Fruit fly (Drosophila melanogaster) whole organism, wandering third instar larva: ENCODE data around the gene Cog2.

Experiments
- Abd-B ChIP-seq: fragments of >200 bp; optimal IDR thresholded peaks from 2 replicates; lab custom pipeline; 2017; ENCODE audit warnings: missing biosample characterization, missing genetic modification characterization
- CG32264 ChIP-seq: fragments of 200-800 bp; sonication (Bioruptor generic); optimal IDR thresholded peaks from 2 replicates; lab custom pipeline; 2016; ENCODE audit warnings: missing biosample characterization, missing genetic modification characterization
- CG9705 ChIP-seq: fragments of 200-800 bp; sonication (Bioruptor generic); optimal IDR thresholded peaks from 2 replicates; lab custom pipeline; 2018; ENCODE audit warnings: missing biosample characterization, mild to moderate bottlenecking, missing genetic modification characterization
- CrebA ChIP-seq: fragments of 200-800 bp; sonication (Bioruptor generic); optimal IDR thresholded peaks from 2 replicates; lab custom pipeline; 2016; ENCODE audit warnings: missing biosample characterization, mild to moderate bottlenecking, missing genetic modification characterization, borderline replicate concordance
- Dfd ChIP-seq: fragments of >200 bp; optimal IDR thresholded peaks from 2 replicates; lab custom pipeline; 2017; ENCODE audit warnings: missing biosample characterization, missing genetic modification characterization
- Dif ChIP-seq: fragments of 200-275, 200-300 bp; sonication (Bioruptor generic); optimal IDR thresholded peaks from 2 replicates; lab custom pipeline; 2018; ENCODE audit warnings: missing biosample characterization, missing genetic modification characterization; ENCODE audit not compliant: partially characterized antibody
- GATAd ChIP-seq: sonication (Bioruptor generic); optimal IDR thresholded peaks from 2 replicates; lab custom pipeline; 2016; ENCODE audit warnings: missing biosample characterization, missing genetic modification characterization
- HLH106 ChIP-seq: fragments of 200-800 bp; optimal IDR thresholded peaks from 3 replicates; lab custom pipeline; 2019; ENCODE audit warnings: missing biosample characterization, mild to moderate bottlenecking, missing genetic modification characterization, moderate library complexity
- Hnf4 ChIP-seq: fragments of 200-800 bp; sonication (Bioruptor generic); optimal IDR thresholded peaks from 2 replicates; lab custom pipeline; 2016; ENCODE audit warnings: missing biosample characterization, mild to moderate bottlenecking, missing genetic modification characterization
- Hr78 ChIP-seq: fragments of >200 bp; optimal IDR thresholded peaks from 2 replicates; lab custom pipeline; 2017; ENCODE audit warnings: missing biosample characterization, missing genetic modification characterization
- Hr83 ChIP-seq: fragments of 200-300 bp; sonication (Bioruptor generic); optimal IDR thresholded peaks from 2 replicates; lab custom pipeline; 2016; ENCODE audit warnings: missing biosample characterization, mild to moderate bottlenecking, missing genetic modification characterization, moderate library complexity; ENCODE audit not compliant: poor library complexity, severe bottlenecking
- Jra ChIP-seq: sonication (Bioruptor generic); optimal IDR thresholded peaks from 2 replicates; lab custom pipeline; 2016; ENCODE audit warnings: missing biosample characterization, missing genetic modification characterization
- Mio ChIP-seq: sonication (Bioruptor generic); optimal IDR thresholded peaks from 2 replicates; lab custom pipeline; 2016; ENCODE audit warnings: missing biosample characterization, missing genetic modification characterization
- Myc ChIP-seq: fragments of >200 bp; optimal IDR thresholded peaks from 2 replicates; lab custom pipeline; 2017
- N ChIP-seq: fragments of >200 bp; optimal IDR thresholded peaks from 2 replicates; lab custom pipeline; 2018; ENCODE audit warnings: missing biosample characterization, missing external identifiers, missing genetic modification characterization
- OdsH ChIP-seq: fragments of 200-800 bp; sonication (Bioruptor generic); optimal IDR thresholded peaks from 2 replicates; lab custom pipeline; 2016; ENCODE audit warnings: missing biosample characterization, mild to moderate bottlenecking, missing genetic modification characterization
- Rel ChIP-seq, 2 experiments: fragments of 200-800 bp; sonication (Bioruptor generic) in 1 of 2; optimal IDR thresholded peaks; 2 replicates in 1 of 2; 3 replicates in 1 of 2; lab custom pipeline; 2016 to 2019; ENCODE audit warnings: mild to moderate bottlenecking in 2 of 2, missing biosample characterization in 2 of 2, missing genetic modification characterization in 2 of 2, moderate library complexity in 1 of 2
- Sp1 ChIP-seq: fragments of 200-800 bp; sonication (Bioruptor generic); optimal IDR thresholded peaks from 3 replicates; lab custom pipeline; 2019; ENCODE audit warnings: missing biosample characterization, mild to moderate bottlenecking, missing genetic modification characterization, moderate library complexity
- Vsx2 ChIP-seq: fragments of 200-300, 225-300 bp; sonication (Bioruptor generic); optimal IDR thresholded peaks from 2 replicates; lab custom pipeline; 2018; ENCODE audit warnings: missing biosample characterization, missing genetic modification characterization; ENCODE audit not compliant: partially characterized antibody
- br ChIP-seq: fragments of 200-800 bp; sonication (Bioruptor generic); optimal IDR thresholded peaks from 2 replicates; lab custom pipeline; 2016; ENCODE audit warnings: missing biosample characterization, missing genetic modification characterization
- brk ChIP-seq: fragments of 200-800 bp; sonication (Bioruptor generic); optimal IDR thresholded peaks from 2 replicates; lab custom pipeline; 2016; ENCODE audit warnings: missing biosample characterization, mild to moderate bottlenecking, missing genetic modification characterization
- dl ChIP-seq, 2 experiments: fragments of 175-275, 200-275 bp in 1 of 2; fragments of 200-275 bp in 1 of 2; sonication (Bioruptor generic); optimal IDR thresholded peaks; lab custom pipeline; 2018; ENCODE audit warnings: mild to moderate bottlenecking in 2 of 2, missing biosample characterization in 2 of 2, missing genetic modification characterization in 2 of 2, moderate library complexity in 2 of 2; ENCODE audit not compliant: partially characterized antibody in 2 of 2, insufficient read depth in 1 of 2
- dmrt93B ChIP-seq: fragments of 200-800 bp; sonication (Bioruptor generic); optimal IDR thresholded peaks from 2 replicates; lab custom pipeline; 2018; ENCODE audit warnings: missing biosample characterization, mild to moderate bottlenecking, missing genetic modification characterization
- dsf ChIP-seq: sonication (Bioruptor generic); optimal IDR thresholded peaks from 2 replicates; lab custom pipeline; 2016; ENCODE audit warnings: missing biosample characterization, missing genetic modification characterization, borderline replicate concordance
- ey ChIP-seq: fragments of 200-800 bp; sonication (Bioruptor generic); optimal IDR thresholded peaks from 2 replicates; lab custom pipeline; 2016; ENCODE audit warnings: missing biosample characterization, missing genetic modification characterization
- foxo ChIP-seq, 2 experiments: fragments of 200-800 bp; sonication (Bioruptor generic); optimal IDR thresholded peaks; 2 replicates in 1 of 2; 3 replicates in 1 of 2; lab custom pipeline; 2016 to 2017; ENCODE audit warnings: missing biosample characterization in 2 of 2, missing genetic modification characterization in 2 of 2
- fru ChIP-seq: fragments of 200-800 bp; sonication (Bioruptor generic); optimal IDR thresholded peaks from 3 replicates; lab custom pipeline; 2016; ENCODE audit warnings: missing biosample characterization, mild to moderate bottlenecking, missing genetic modification characterization
- h ChIP-seq: fragments of 200-800 bp; sonication (Bioruptor generic); optimal IDR thresholded peaks from 3 replicates; lab custom pipeline; 2016; ENCODE audit warnings: missing biosample characterization, mild to moderate bottlenecking, missing genetic modification characterization
- jim ChIP-seq: fragments of 175-275, 200-325 bp; sonication (Bioruptor generic); optimal IDR thresholded peaks from 2 replicates; lab custom pipeline; 2016; ENCODE audit warnings: missing biosample characterization, mild to moderate bottlenecking, missing genetic modification characterization
- lola ChIP-seq: fragments of >200 bp; optimal IDR thresholded peaks from 2 replicates; lab custom pipeline; 2017; ENCODE audit warnings: missing biosample characterization, missing genetic modification characterization
- pan ChIP-seq: fragments of >200 bp; optimal IDR thresholded peaks from 2 replicates; lab custom pipeline; 2017
- psq ChIP-seq: fragments of 200-800 bp; sonication (Bioruptor generic); optimal IDR thresholded peaks from 3 replicates; lab custom pipeline; 2017; ENCODE audit warnings: missing biosample characterization, mild to moderate bottlenecking, missing genetic modification characterization, moderate library complexity
- rgr ChIP-seq: fragments of 200-800 bp; sonication (Bioruptor generic); optimal IDR thresholded peaks from 3 replicates; lab custom pipeline; 2016; ENCODE audit warnings: missing biosample characterization, mild to moderate bottlenecking, missing genetic modification characterization
- sage ChIP-seq: fragments of 200-800 bp; sonication (Bioruptor generic); optimal IDR thresholded peaks from 2 replicates; lab custom pipeline; 2016; ENCODE audit warnings: missing biosample characterization, mild to moderate bottlenecking, missing genetic modification characterization
- sv ChIP-seq: fragments of 200-800 bp; sonication (Bioruptor generic); optimal IDR thresholded peaks from 3 replicates; lab custom pipeline; 2016; ENCODE audit warnings: missing biosample characterization, missing genetic modification characterization
- tai ChIP-seq: sonication (Bioruptor generic); optimal IDR thresholded peaks from 2 replicates; lab custom pipeline; 2016; ENCODE audit warnings: missing biosample characterization, missing genetic modification characterization
- usp ChIP-seq: fragments of >200 bp; optimal IDR thresholded peaks from 2 replicates; lab custom pipeline; 2017; ENCODE audit warnings: missing biosample characterization, missing genetic modification characterization
- woc ChIP-seq: sonication (Bioruptor generic); optimal IDR thresholded peaks from 2 replicates; lab custom pipeline; 2016; ENCODE audit warnings: missing biosample characterization, mild to moderate bottlenecking, missing genetic modification characterization

Cog2 gene

DNA sequence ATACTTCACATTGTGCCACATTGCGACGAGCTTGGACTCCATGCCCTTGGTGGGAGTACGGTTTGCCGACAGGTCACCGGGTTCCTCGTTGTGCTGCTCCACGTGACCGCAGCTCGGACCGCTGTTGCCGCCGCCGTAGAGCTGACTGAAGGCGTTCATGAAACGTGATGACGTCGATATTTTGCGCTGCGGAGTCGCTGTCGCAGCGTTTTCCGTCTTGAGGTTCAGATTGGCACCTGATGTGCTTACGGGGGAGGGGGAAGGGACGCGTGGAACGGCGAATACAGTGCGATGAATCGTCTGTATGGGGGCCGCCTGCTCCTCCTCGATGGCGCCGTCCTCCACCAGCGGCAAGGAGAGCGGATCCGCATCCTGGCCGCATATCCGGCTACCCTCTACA lies 5.3 kb downstream of the Cog2 start:
- TF ChIP-seq Mio, result no peak
- TF ChIP-seq Dfd, result no peak
- TF ChIP-seq Hr78 (GFP tag; lab: Kevin White, UChicago), result no peak
- TF ChIP-seq fru (GFP tag; lab: Kevin White, UChicago), result no peak
- no peak for TF ChIP-seq woc (GFP tag; lab: Kevin White, UChicago)
- TF ChIP-seq Abd-B (GFP tag; lab: Kevin White, UChicago), result no peak
- no peak for TF ChIP-seq dmrt93B (GFP tag; lab: Kevin White, UChicago)
- no peak for TF ChIP-seq Dif
- TF ChIP-seq pan, result no peak
- no peak for TF ChIP-seq GATAd (GFP tag; lab: Kevin White, UChicago)
- TF ChIP-seq Rel (GFP tag; optimal IDR thresholded peaks at IDR 0.05; lab: Kevin White, UChicago), result no peak
- TF ChIP-seq Rel (tag; optimal IDR thresholded peaks at IDR 0.05; lab: Kevin White, UChicago), result no peak
- TF ChIP-seq Hnf4, result no peak
- TF ChIP-seq foxo (GFP tag; optimal IDR thresholded peaks at IDR 0.05; lab: Kevin White, UChicago), result no peak
- no peak for TF ChIP-seq jim
- TF ChIP-seq ey (GFP tag; lab: Kevin White, UChicago), result no peak
- TF ChIP-seq Jra (GFP tag; lab: Kevin White, UChicago), result no peak
- TF ChIP-seq, all 38 proteins: peak for 0

dm6 chr3R:15354019-15354418 lies 7.4 kb downstream of the Cog2 start:
- TF ChIP-seq Hr78 (GFP tag; lab: Kevin White, UChicago) (no peak), Myc (lab: Kevin White, UChicago) (no peak), Abd-B (GFP tag; lab: Kevin White, UChicago) (no peak), OdsH (no peak), rgr (no peak), Hnf4 (no peak), Dif (no peak), CG9705 (GFP tag; lab: Kevin White, UChicago) (no peak), h (GFP tag; lab: Kevin White, UChicago) (no peak), br (GFP tag; lab: Kevin White, UChicago) (no peak), N (no peak)

dm6 chr3R:15350993-15351426 lies 10.4 kb downstream of the Cog2 start, which contains the start of the genes Trs33 and Tmtc4:
Trs33 (minus strand) TSS chr3R:15350995.
Tmtc4 (plus strand) TSS chr3R:15351225.
- no peak for TF ChIP-seq tai (GFP tag; lab: Kevin White, UChicago)
- no peak for TF ChIP-seq dmrt93B (GFP tag; lab: Kevin White, UChicago)
- TF ChIP-seq Hr78 (GFP tag; lab: Kevin White, UChicago), result no peak
- TF ChIP-seq Abd-B (GFP tag; lab: Kevin White, UChicago), result no peak
- no peak for TF ChIP-seq dsf (GFP tag; lab: Kevin White, UChicago)
- TF ChIP-seq pan, result no peak
- peak; percentile 56 for TF ChIP-seq CG9705 (GFP tag; lab: Kevin White, UChicago)
- TF ChIP-seq Jra (GFP tag; lab: Kevin White, UChicago), result no peak
- no peak for TF ChIP-seq Dif
- TF ChIP-seq foxo (GFP tag; optimal IDR thresholded peaks at IDR 0.05; lab: Kevin White, UChicago), result peak in 1 of 2 experiments; percentile 66
- TF ChIP-seq CG32264, result no peak
- no peak for TF ChIP-seq lola (GFP tag; lab: Kevin White, UChicago)
- peak; percentile 51 for TF ChIP-seq psq
- TF ChIP-seq Mio, result no peak
- TF ChIP-seq ey (GFP tag; lab: Kevin White, UChicago), result no peak
- no peak for TF ChIP-seq CrebA (GFP tag; lab: Kevin White, UChicago)
- no peak for TF ChIP-seq N
- TF ChIP-seq woc (GFP tag; lab: Kevin White, UChicago), result peak; percentile 71
- no peak for TF ChIP-seq brk
- TF ChIP-seq GATAd (GFP tag; lab: Kevin White, UChicago), result no peak
- peak; percentile 23 for TF ChIP-seq Hr83 (GFP tag; lab: Kevin White, UChicago)
- no peak for TF ChIP-seq dl (GFP tag; optimal IDR thresholded peaks at IDR 0.05; lab: Kevin White, UChicago; ENCODE audit: insufficient read depth in 1 of 2, partially characterized antibody in 2 of 2)
- TF ChIP-seq fru (GFP tag; lab: Kevin White, UChicago), result no peak
- TF ChIP-seq HLH106, result peak; percentile 67
- no peak for TF ChIP-seq Hnf4
- no peak for TF ChIP-seq Rel (GFP tag; optimal IDR thresholded peaks at IDR 0.05; lab: Kevin White, UChicago)
- peak; percentile 51 for TF ChIP-seq Rel (tag; optimal IDR thresholded peaks at IDR 0.05; lab: Kevin White, UChicago)
- peak; percentile 49 for TF ChIP-seq h (GFP tag; lab: Kevin White, UChicago)
- TF ChIP-seq Vsx2 (GFP tag; lab: Kevin White, UChicago), result no peak
- TF ChIP-seq Sp1 (GFP tag; lab: Kevin White, UChicago), result peak; percentile 29
- peak; percentile 11 for TF ChIP-seq OdsH
- no peak for TF ChIP-seq Dfd
- no peak for TF ChIP-seq jim
- no peak for TF ChIP-seq sage (GFP tag; lab: Kevin White, UChicago)
- no peak for TF ChIP-seq br (GFP tag; lab: Kevin White, UChicago)
- TF ChIP-seq usp, result no peak
- TF ChIP-seq sv (GFP tag; lab: Kevin White, UChicago), result no peak
- TF ChIP-seq rgr, result peak; percentile 70
- TF ChIP-seq Myc (lab: Kevin White, UChicago), result peak; percentile 87
